Worm (Caenorhabditis elegans): Measurements from ENCODE around the gene C31H1.1.

DNA sequence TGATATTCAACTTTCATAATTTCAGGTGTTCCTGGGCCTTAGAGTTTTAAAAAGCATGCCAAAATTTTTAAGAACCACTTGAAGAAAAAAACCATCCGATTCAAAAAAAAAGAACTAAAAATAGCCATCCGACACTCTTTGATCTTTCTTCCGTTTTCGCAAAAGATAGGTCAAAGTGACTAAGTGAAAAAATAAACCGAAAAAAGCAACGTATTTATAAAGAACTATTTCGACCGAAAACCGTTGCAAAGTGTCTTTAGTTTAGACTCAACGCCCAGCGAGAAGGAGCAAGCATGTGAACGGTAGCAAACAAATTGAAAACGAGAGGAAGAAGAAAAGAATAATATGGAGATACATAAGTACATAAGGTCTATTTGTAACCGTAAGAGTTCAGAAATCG lies 13.6 kb upstream of the C31H1.1 start:
- TF ChIP-seq efl-3 (GFP tag; optimal IDR thresholded peaks at IDR 0.05) (no peak), tbx-2 (tag; optimal IDR thresholded peaks at IDR 0.05) (no peak), egl-13 (tag; optimal IDR thresholded peaks at IDR 0.05) (no peak)

Measured in whole organism, L1 larva.